Fruit fly (Drosophila melanogaster) whole organism, embryonic: ENCODE results near the gene CG42676.

Experiments used
- Adf1 ChIP-seq: fragments of 200-800 bp; sonication (Bioruptor generic); IDR thresholded peaks from 2 replicates; pipeline ENCODE4 v1.3.6; 2022; ENCODE audit warnings: missing biosample characterization, missing genetic modification characterization
- Antp ChIP-seq: fragments of 200-800 bp; sonication (Bioruptor generic); optimal IDR thresholded peaks from 3 replicates; lab custom pipeline; 2016; ENCODE audit warnings: missing biosample characterization, missing genetic modification characterization
- Bgb ChIP-seq: fragments of 200-800 bp; sonication (Bioruptor generic); IDR thresholded peaks from 2 replicates; pipeline ENCODE4 v1.3.6; 2022; ENCODE audit warnings: missing biosample characterization, missing genetic modification characterization; ENCODE audit not compliant: partially characterized antibody
- C15 ChIP-seq: fragments of 200-800 bp; sonication (Bioruptor generic); IDR thresholded peaks from 3 replicates; pipeline ENCODE4 v1.3.6; 2022; ENCODE audit warnings: missing biosample characterization, missing genetic modification characterization
- CG10274 ChIP-seq: fragments of 200-800 bp; sonication (Bioruptor generic); optimal IDR thresholded peaks from 3 replicates; lab custom pipeline; 2017; ENCODE audit warnings: missing biosample characterization, mild to moderate bottlenecking, missing genetic modification characterization
- CG10366 ChIP-seq: fragments of 200-800 bp; sonication (Bioruptor generic); IDR thresholded peaks from 2 replicates; pipeline ENCODE4 v1.3.6; 2022; ENCODE audit warnings: missing biosample characterization, missing genetic modification characterization
- CG12236 ChIP-seq: fragments of 200-800 bp; sonication (Bioruptor generic); optimal IDR thresholded peaks from 2 replicates; lab custom pipeline; 2016; ENCODE audit warnings: missing biosample characterization, missing genetic modification characterization
- CG14965 ChIP-seq: fragments of 200-800 bp; sonication (Bioruptor generic); optimal IDR thresholded peaks from 2 replicates; lab custom pipeline; 2016; ENCODE audit warnings: missing biosample characterization, missing genetic modification characterization, borderline replicate concordance
- CG15514 ChIP-seq: fragments of 200-800 bp; sonication (Bioruptor generic); optimal IDR thresholded peaks from 3 replicates; lab custom pipeline; 2017; ENCODE audit warnings: missing biosample characterization, missing genetic modification characterization, mild to moderate bottlenecking, moderate library complexity, missing genetic modification reagents
- CG16815 ChIP-seq: fragments of 200-800 bp; sonication (Bioruptor generic); optimal IDR thresholded peaks from 3 replicates; lab custom pipeline; 2017; ENCODE audit warnings: missing biosample characterization, mild to moderate bottlenecking, missing genetic modification characterization
- CG18011 ChIP-seq: fragments of 200-800 bp; sonication (Bioruptor generic); optimal IDR thresholded peaks from 2 replicates; lab custom pipeline; 2017; ENCODE audit warnings: missing biosample characterization, missing genetic modification characterization, mild to moderate bottlenecking, moderate library complexity, missing genotype
- CG18599 ChIP-seq: fragments of 200-800 bp; sonication (Bioruptor generic); optimal IDR thresholded peaks from 3 replicates; lab custom pipeline; 2017; ENCODE audit warnings: missing biosample characterization, missing genetic modification characterization, mild to moderate bottlenecking, moderate library complexity, missing genetic modification reagents
- CG2678 ChIP-seq: fragments of 200-800 bp; sonication (Bioruptor generic); optimal IDR thresholded peaks from 3 replicates; lab custom pipeline; 2019; ENCODE audit warnings: missing biosample characterization, mild to moderate bottlenecking, missing genetic modification characterization, moderate library complexity
- CG30020 ChIP-seq: fragments of 200-800 bp; optimal IDR thresholded peaks from 2 replicates; lab custom pipeline; 2019; ENCODE audit warnings: missing biosample characterization, mild to moderate bottlenecking, missing genetic modification characterization, moderate library complexity
- CG3065 ChIP-seq: fragments of 200-800 bp; sonication (Bioruptor generic); optimal IDR thresholded peaks from 2 replicates; lab custom pipeline; 2016; ENCODE audit warnings: missing biosample characterization, missing genetic modification characterization
- CG3726 ChIP-seq: fragments of 200-800 bp; sonication (Bioruptor generic); IDR thresholded peaks from 3 replicates; pipeline ENCODE4, ENCODE4 v1.3.6; 2022; ENCODE audit warnings: missing biosample characterization, missing genetic modification characterization
- CG4404 ChIP-seq: fragments of 200-800 bp; sonication (Bioruptor generic); IDR thresholded peaks from 2 replicates; pipeline ENCODE4 v1.3.6; 2022; ENCODE audit warnings: missing biosample characterization, missing genetic modification characterization
- CG4730 ChIP-seq: fragments of 200-800 bp; sonication (Bioruptor generic); IDR thresholded peaks from 2 replicates; pipeline ENCODE4 v1.3.6; 2022; ENCODE audit warnings: missing biosample characterization, missing genetic modification characterization
- CG6765 ChIP-seq: fragments of 200-800 bp; sonication (Bioruptor generic); optimal IDR thresholded peaks from 3 replicates; lab custom pipeline; 2017; ENCODE audit warnings: missing biosample characterization, mild to moderate bottlenecking, missing genetic modification characterization
- CG8290 ChIP-seq, 3 experiments: fragments of 200-800 bp; sonication (Bioruptor generic); optimal IDR thresholded peaks; 2 replicates each; lab custom pipeline; 2016 to 2019; ENCODE audit warnings: missing biosample characterization in 3 of 3, missing genetic modification characterization in 3 of 3, mild to moderate bottlenecking in 2 of 3, moderate library complexity in 1 of 3
- CG9797 ChIP-seq: fragments of 200-800 bp; sonication (Bioruptor generic); optimal IDR thresholded peaks from 3 replicates; lab custom pipeline; 2018; ENCODE audit warnings: missing biosample characterization, mild to moderate bottlenecking, missing genetic modification characterization
- Dbx ChIP-seq: fragments of 200-800 bp; sonication (Bioruptor generic); IDR thresholded peaks from 3 replicates; pipeline ENCODE4 v1.3.6; 2022; ENCODE audit warnings: missing biosample characterization, missing genetic modification characterization
- Doc3 ChIP-seq: fragments of 200-800 bp; sonication (Bioruptor generic); IDR thresholded peaks from 3 replicates; pipeline ENCODE4 v1.3.6; 2022; ENCODE audit warnings: missing biosample characterization, missing genetic modification characterization; ENCODE audit not compliant: partially characterized antibody
- Drgx ChIP-seq: fragments of 200-800 bp; sonication (Bioruptor generic); IDR thresholded peaks from 2 replicates; pipeline ENCODE4 v1.3.6; 2022; ENCODE audit warnings: missing biosample characterization, missing genetic modification characterization
- E2f2 ChIP-seq: fragments of 200-800 bp; sonication (Bioruptor generic); IDR thresholded peaks from 2 replicates; pipeline ENCODE4 v1.3.6; 2022; ENCODE audit warnings: missing biosample characterization, missing genetic modification characterization
- Ets97D ChIP-seq: fragments of 200-800 bp; sonication (Bioruptor generic); optimal IDR thresholded peaks from 3 replicates; lab custom pipeline; 2016; ENCODE audit warnings: missing biosample characterization, missing genetic modification characterization
- HLH3B ChIP-seq: fragments of 200-800 bp; sonication (Bioruptor generic); IDR thresholded peaks from 2 replicates; pipeline ENCODE4 v1.3.6; 2022; ENCODE audit warnings: missing biosample characterization, missing genetic modification characterization
- Rx ChIP-seq: fragments of 200-800 bp; sonication (Bioruptor generic); IDR thresholded peaks from 2 replicates; pipeline ENCODE4 v1.3.6; 2022; ENCODE audit warnings: missing biosample characterization, missing genetic modification characterization
- Sin3A ChIP-seq: fragments of >200 bp; optimal IDR thresholded peaks from 2 replicates; lab custom pipeline; 2018
- Spps ChIP-seq: fragments of 200-800 bp; sonication (Bioruptor generic); optimal IDR thresholded peaks from 2 replicates; lab custom pipeline; 2018; ENCODE audit warnings: missing biosample characterization, mild to moderate bottlenecking, missing genetic modification characterization
- chinmo ChIP-seq: fragments of 200-800 bp; sonication (Bioruptor generic); IDR thresholded peaks from 4 replicates; pipeline ENCODE4 v1.3.6; 2022; ENCODE audit warnings: missing biosample characterization, missing genetic modification characterization; ENCODE audit not compliant: partially characterized antibody
- disco-r ChIP-seq: fragments of 200-800 bp; sonication (Bioruptor generic); optimal IDR thresholded peaks from 2 replicates; lab custom pipeline; 2016; ENCODE audit warnings: missing biosample characterization, missing genetic modification characterization
- dm ChIP-seq: fragments of 200-800 bp; sonication (Bioruptor generic); optimal IDR thresholded peaks from 3 replicates; lab custom pipeline; 2016; ENCODE audit warnings: missing biosample characterization, missing genetic modification characterization
- exex ChIP-seq: fragments of 200-800 bp; sonication (Bioruptor generic); optimal IDR thresholded peaks from 4 replicates; lab custom pipeline; 2018; ENCODE audit warnings: missing biosample characterization, mild to moderate bottlenecking, missing genetic modification characterization, moderate library complexity
- h ChIP-seq: fragments of >200 bp; optimal IDR thresholded peaks from 2 replicates; lab custom pipeline; 2017
- hb ChIP-seq: fragments of 200-800 bp; sonication (Bioruptor generic); IDR thresholded peaks from 3 replicates; pipeline ENCODE4 v1.3.6; 2022; ENCODE audit warnings: missing biosample characterization, missing genetic modification characterization; ENCODE audit not compliant: partially characterized antibody
- her ChIP-seq: fragments of 200-800 bp; sonication (Bioruptor generic); optimal IDR thresholded peaks from 2 replicates; lab custom pipeline; 2016; ENCODE audit warnings: missing biosample characterization, missing genetic modification characterization
- hkb ChIP-seq, 2 experiments: fragments of 200-800 bp in 1 of 2; fragments of >200 bp in 1 of 2; sonication (Bioruptor generic) in 1 of 2; IDR thresholded peaks in 1 of 2; optimal IDR thresholded peaks in 1 of 2; 2 replicates each; pipeline versions ENCODE4 v1.3.6 to Lab custom; 2017 to 2022; ENCODE audit warnings: missing biosample characterization in 1 of 2, missing genetic modification characterization in 1 of 2
- ind ChIP-seq: fragments of 200-800 bp; sonication (Bioruptor generic); optimal IDR thresholded peaks from 3 replicates; lab custom pipeline; 2016; ENCODE audit warnings: missing biosample characterization, missing genetic modification characterization
- kah ChIP-seq: fragments of 200-800 bp; sonication (Bioruptor generic); optimal IDR thresholded peaks from 2 replicates; lab custom pipeline; 2018; ENCODE audit warnings: missing biosample characterization, mild to moderate bottlenecking, missing genetic modification characterization
- nerfin-1 ChIP-seq: fragments of 200-800 bp; sonication (Bioruptor generic); optimal IDR thresholded peaks from 3 replicates; lab custom pipeline; 2019; ENCODE audit warnings: missing biosample characterization, mild to moderate bottlenecking, missing genetic modification characterization, moderate library complexity
- pzg ChIP-seq: fragments of 200-800 bp; sonication (Bioruptor generic); optimal IDR thresholded peaks from 3 replicates; lab custom pipeline; 2018; ENCODE audit warnings: missing biosample characterization, mild to moderate bottlenecking, missing genetic modification characterization, moderate library complexity
- scrt ChIP-seq: fragments of 200-800 bp; sonication (Bioruptor generic); optimal IDR thresholded peaks from 2 replicates; lab custom pipeline; 2018; ENCODE audit warnings: missing biosample characterization, mild to moderate bottlenecking, missing genetic modification characterization, moderate library complexity
- sim ChIP-seq: fragments of 200-800 bp; sonication (Bioruptor generic); IDR thresholded peaks from 2 replicates; pipeline ENCODE4 v1.3.6; 2022; ENCODE audit warnings: missing biosample characterization, missing genetic modification characterization
- slbo ChIP-seq: fragments of 200-800 bp; sonication (Bioruptor generic); IDR thresholded peaks from 2 replicates; pipeline ENCODE4 v1.3.6; 2022; ENCODE audit warnings: missing biosample characterization, missing genetic modification characterization
- sna ChIP-seq: fragments of 200-800 bp; sonication (Bioruptor generic); IDR thresholded peaks from 2 replicates; pipeline ENCODE4 v1.3.6; 2022; ENCODE audit warnings: missing biosample characterization, missing genetic modification characterization; ENCODE audit not compliant: partially characterized antibody
- ssp ChIP-seq: fragments of 200-800 bp; sonication (Bioruptor generic); IDR thresholded peaks from 2 replicates; pipeline ENCODE4 v1.3.6; 2022; ENCODE audit warnings: missing biosample characterization, missing genetic modification characterization
- stc ChIP-seq: fragments of 200-800 bp; sonication (Bioruptor generic); IDR thresholded peaks from 2 replicates; pipeline ENCODE4 v1.3.6; 2022; ENCODE audit warnings: missing biosample characterization, missing genetic modification characterization
- tin ChIP-seq: fragments of 200-800 bp; sonication (Bioruptor generic); optimal IDR thresholded peaks from 3 replicates; lab custom pipeline; 2016; ENCODE audit warnings: missing biosample characterization, missing genetic modification characterization
- tll ChIP-seq, 2 experiments: fragments of 200-800 bp in 1 of 2; fragments of >200 bp in 1 of 2; sonication (Bioruptor generic) in 1 of 2; optimal IDR thresholded peaks; 2 replicates each; lab custom pipeline; 2017 to 2019; ENCODE audit warnings: missing biosample characterization in 2 of 2, missing genetic modification characterization in 2 of 2, mild to moderate bottlenecking in 1 of 2, moderate library complexity in 1 of 2
- usp ChIP-seq: fragments of >200 bp; optimal IDR thresholded peaks from 2 replicates; lab custom pipeline; 2017; ENCODE audit warnings: missing biosample characterization, missing genetic modification characterization

Gene CG42676

DNA sequence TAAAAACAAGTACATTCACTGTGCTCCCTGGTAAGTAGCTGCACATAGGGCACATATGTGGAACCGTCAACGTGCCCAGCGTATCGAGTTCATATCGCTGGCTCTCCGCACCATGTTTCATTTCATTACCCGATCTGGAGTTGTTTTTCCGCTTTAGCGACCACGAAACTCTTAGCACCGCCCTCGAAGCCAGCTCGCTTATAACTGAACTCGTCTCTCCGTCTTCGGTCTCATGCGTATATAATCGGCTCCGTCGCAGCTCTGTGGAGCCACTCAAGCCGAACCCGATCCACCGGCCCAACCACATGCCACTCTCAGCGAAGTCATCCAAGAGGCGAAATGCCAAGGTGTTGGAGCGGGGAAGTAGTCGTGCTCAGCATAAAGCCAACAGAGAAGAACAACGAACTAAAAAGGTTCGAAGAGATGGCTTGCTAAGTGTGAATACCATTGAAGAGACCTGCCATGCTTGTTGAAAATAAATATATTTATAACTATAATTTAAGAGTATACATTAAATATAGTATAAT is 47.4 kb upstream of the CG42676 start, which contains the start of gene Cht2 (continued):
- TF ChIP-seq Adf1 (peak; percentile 33; the same call in 1 of the 2 replicates), CG4404 (GFP tag; lab: Robert Waterston, UW) (no peak), exex (tag; lab: Kevin White, UChicago) (no peak), CG16815 (no peak), stc (no peak), hb (no peak), CG18011 (no peak), CG6765 (GFP tag; lab: Kevin White, UChicago) (no peak), CG4730 (GFP tag; lab: Robert Waterston, UW) (no peak), ind (no peak), Drgx (GFP tag; lab: Robert Waterston, UW) (peak; percentile 42; the same call in 1 of the 2 replicates), nerfin-1 (tag; lab: Kevin White, UChicago) (no peak), Sin3A (lab: Kevin White, UChicago) (no peak), CG10366 (no peak), tll (GFP tag; optimal IDR thresholded peaks at IDR 0.05; lab: Kevin White, UChicago) (no peak), CG10274 (GFP tag; lab: Kevin White, UChicago) (no peak), CG18599 (GFP tag; lab: Kevin White, UChicago) (no peak), h (no peak), sim (GFP tag; lab: Robert Waterston, UW) (no peak), ssp (GFP tag; lab: Robert Waterston, UW) (no peak), dm (no peak), CG14965 (no peak), Antp (GFP tag; lab: Kevin White, UChicago) (no peak), pzg (GFP tag; lab: Kevin White, UChicago) (no peak), CG3726 (GFP tag; lab: Robert Waterston, UW) (no peak), usp (GFP tag; lab: Kevin White, UChicago) (no peak), Bgb (GFP tag; lab: Robert Waterston, UW) (0 out of 2 replicates have a peak, but pooled peaks have one; percentile 29)

DNA sequence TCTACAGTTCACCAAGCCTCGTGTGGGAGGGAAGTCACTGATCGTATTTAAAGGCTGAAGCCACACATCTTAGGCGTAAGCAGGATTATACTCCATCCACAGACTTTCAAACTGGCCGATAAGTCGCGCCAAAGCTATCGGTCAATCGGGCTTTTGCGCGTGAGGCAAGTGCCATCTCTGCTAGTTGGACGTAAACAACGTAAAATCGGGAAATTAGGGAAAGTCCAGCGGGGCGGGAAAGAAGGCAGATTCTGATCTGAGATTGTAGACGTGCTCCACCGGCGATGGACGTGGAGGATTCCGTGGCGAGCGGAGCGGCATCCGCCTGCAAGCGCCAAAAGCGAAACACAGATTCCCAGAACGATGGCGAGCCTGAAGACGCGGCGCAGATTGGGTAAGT is 46.8 kb upstream of the CG42676 start, which contains the start of gene CG8001:
Gene CG8001, plus strand, starts transcription at position 17 of the 400 bp plus-strand sequence.
- TF ChIP-seq Rx (GFP tag; lab: Robert Waterston, UW) = no peak
- TF ChIP-seq disco-r = no peak
- TF ChIP-seq hkb (optimal IDR thresholded peaks at IDR 0.05; lab: Kevin White, UChicago) = no peak
- TF ChIP-seq hkb (GFP tag; IDR thresholded peaks at IDR 0.05; lab: Robert Waterston, UW) = no peak
- TF ChIP-seq CG9797 (GFP tag; lab: Kevin White, UChicago) = no peak
- no peak for TF ChIP-seq chinmo
- no peak for TF ChIP-seq CG2678 (tag; lab: Kevin White, UChicago)
- no peak for TF ChIP-seq Ets97D (GFP tag; lab: Kevin White, UChicago)
- no peak for TF ChIP-seq usp (GFP tag; lab: Kevin White, UChicago)
- TF ChIP-seq Doc3 = peak; percentile 46; the same call in 1 of the 3 replicates
- TF ChIP-seq CG15514 (GFP tag; lab: Kevin White, UChicago) = peak; percentile 27
- TF ChIP-seq HLH3B (GFP tag; lab: Robert Waterston, UW) = no peak
- TF ChIP-seq E2f2 (GFP tag; lab: Robert Waterston, UW) = peak; percentile 94
- no peak for TF ChIP-seq Dbx
- no peak for TF ChIP-seq C15 (GFP tag; lab: Robert Waterston, UW)
- no peak for TF ChIP-seq Spps
- TF ChIP-seq CG3065 (GFP tag; lab: Kevin White, UChicago) = no peak
- no peak for TF ChIP-seq her (GFP tag; lab: Kevin White, UChicago)
- TF ChIP-seq sna (GFP tag; lab: Robert Waterston, UW) = peak; percentile 41; the same call in 1 of the 2 replicates
- TF ChIP-seq Bgb (GFP tag; lab: Robert Waterston, UW) = peak; percentile 71
- no peak for TF ChIP-seq CG30020 (tag; lab: Kevin White, UChicago)
- TF ChIP-seq slbo = no peak
- no peak for TF ChIP-seq tin (GFP tag; lab: Kevin White, UChicago)
- no peak for TF ChIP-seq scrt (GFP tag; lab: Kevin White, UChicago)
- TF ChIP-seq pzg (GFP tag; lab: Kevin White, UChicago) = peak; percentile 45
- TF ChIP-seq CG8290 (GFP tag; optimal IDR thresholded peaks at IDR 0.05; lab: Kevin White, UChicago) = no peak
- TF ChIP-seq CG8290 (tag; optimal IDR thresholded peaks at IDR 0.05; lab: Kevin White, UChicago) = no peak
- no peak for TF ChIP-seq kah
- TF ChIP-seq CG12236 = no peak
